Worm (Caenorhabditis elegans) whole organism, mixed stage, embryonic: ENCODE data around the gene eif-2D.
A peak's percentile ranks its signal among the peaks of the same experiment; 100 is the strongest.

Experiments used
- elt-1 ChIP-seq: sonication (generic microtip); optimal IDR thresholded peaks from 2 replicates; lab custom pipeline; 2017; ENCODE audit warnings: missing genetic modification characterization, mild to moderate bottlenecking, missing compliant biosample characterization, antibody characterized with exemption, moderate library complexity, borderline replicate concordance; ENCODE audit not compliant: insufficient read depth
- mep-1 ChIP-seq: fragments of 150-350 bp; optimal IDR thresholded peaks from 2 replicates; lab custom pipeline; 2017; ENCODE audit warnings: missing biosample characterization, missing genetic modification reagents, missing genetic modification characterization, inconsistent platforms

DNA sequence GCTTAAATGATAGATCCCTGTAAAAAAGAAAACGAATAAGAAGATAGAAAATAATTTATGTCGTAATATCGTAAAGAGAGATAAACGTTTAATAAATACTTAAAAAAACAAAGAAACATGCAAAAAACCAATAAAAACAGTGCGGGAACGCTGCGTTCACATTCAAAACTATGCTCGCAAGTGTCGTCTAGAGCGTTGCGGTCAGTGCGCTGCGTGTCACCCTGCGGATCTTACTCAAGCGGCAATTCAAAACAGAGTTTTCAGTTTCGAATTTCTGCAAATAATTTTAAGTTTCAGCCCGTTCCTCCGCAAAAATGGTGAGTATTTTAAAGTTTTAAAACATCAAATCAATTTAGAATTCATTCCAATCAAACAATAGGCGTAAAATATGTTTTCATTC, 23.3 kb downstream of the eif-2D start, which contains the start of the genes tiar-1 and lelo-4:
- TF ChIP-seq elt-1 (no peak), mep-1 (tag; lab: Kevin White, UChicago) (peak; percentile 77)
